Fruit fly (Drosophila melanogaster): ENCODE results near the gene CG13856.

DNA sequence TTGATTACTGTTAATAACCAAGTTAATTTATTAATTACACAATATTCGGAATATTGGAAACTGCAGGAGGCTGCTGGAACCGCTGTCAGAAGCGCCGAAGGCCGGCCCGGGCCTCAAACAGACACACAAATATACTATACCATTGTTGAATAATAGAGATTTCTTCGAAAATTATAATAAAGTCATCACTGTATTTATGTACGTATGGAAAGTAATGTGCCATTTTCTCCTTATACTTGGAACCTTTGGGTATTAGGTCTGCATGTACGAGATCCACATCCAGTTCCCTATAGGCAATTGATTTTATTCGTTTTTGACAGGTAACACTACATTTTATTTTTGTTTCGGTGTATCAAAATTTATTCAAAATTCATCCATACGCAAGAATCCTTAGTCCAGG lies 29.9 kb upstream of the CG13856 start, which contains the start of gene CG7069:
- no peak for TF ChIP-seq CG4360 (GFP tag; IDR thresholded peaks at IDR 0.05)
- no peak for TF ChIP-seq CG6765 (GFP tag; optimal IDR thresholded peaks at IDR 0.05)
- no peak for TF ChIP-seq CG9609 (GFP tag; optimal IDR thresholded peaks at IDR 0.05)
- TF ChIP-seq CG7271 (tag; optimal IDR thresholded peaks at IDR 0.05): no peak
- TF ChIP-seq dati (GFP tag; IDR thresholded peaks at IDR 0.05): no peak
- TF ChIP-seq nerfin-1 (tag; optimal IDR thresholded peaks at IDR 0.05): no peak
- TF ChIP-seq bigmax (GFP tag; optimal IDR thresholded peaks at IDR 0.05): no peak
- no peak for TF ChIP-seq CG3995 (GFP tag; optimal IDR thresholded peaks at IDR 0.05)
